Worm (Caenorhabditis elegans) whole organism, L2 larva: Measurements from ENCODE around the gene T28D9.4.

Experiments
- ZK546.5 ChIP-seq: sonication (generic microtip); optimal IDR thresholded peaks from 2 replicates; lab custom pipeline; 2017; ENCODE audit warnings: missing biosample characterization, missing genetic modification characterization
- aly-2 ChIP-seq: fragments of 150-350 bp; optimal IDR thresholded peaks from 2 replicates; lab custom pipeline; 2014; ENCODE audit warnings: missing biosample characterization, missing genetic modification characterization
- ama-1 ChIP-seq: fragments of 150-350 bp; optimal IDR thresholded peaks from 2 replicates; lab custom pipeline; 2018; ENCODE audit warnings: inconsistent platforms
- ceh-16 ChIP-seq: fragments of 150-350 bp; optimal IDR thresholded peaks from 2 replicates; lab custom pipeline; 2014; ENCODE audit warnings: missing biosample characterization, missing genetic modification characterization
- ceh-82 ChIP-seq: fragments of 150-350 bp; optimal IDR thresholded peaks from 2 replicates; lab custom pipeline; 2014; ENCODE audit warnings: missing biosample characterization, missing genetic modification characterization
- egl-27 ChIP-seq: sonication (generic microtip); optimal IDR thresholded peaks from 3 replicates; lab custom pipeline; 2017; ENCODE audit warnings: missing biosample characterization, missing genetic modification reagents, missing genetic modification characterization
- fos-1 ChIP-seq: fragments of 150-350 bp; optimal IDR thresholded peaks from 2 replicates; lab custom pipeline; 2014; ENCODE audit warnings: missing biosample characterization, missing genetic modification characterization
- gmeb-1 ChIP-seq: fragments of 150-350 bp; optimal IDR thresholded peaks from 2 replicates; lab custom pipeline; 2014; ENCODE audit warnings: missing biosample characterization, missing genetic modification characterization
- lin-11 ChIP-seq: fragments of 150-350 bp; sonication (generic microtip); optimal IDR thresholded peaks from 2 replicates; lab custom pipeline; 2014; ENCODE audit warnings: missing biosample characterization, missing genetic modification characterization, inconsistent platforms, mixed read lengths
- mbf-1 ChIP-seq: sonication (generic microtip); optimal IDR thresholded peaks from 2 replicates; lab custom pipeline; 2017; ENCODE audit warnings: missing biosample characterization, missing genetic modification characterization
- mdl-1 ChIP-seq, 2 experiments: fragments of 150-350 bp in 1 of 2; sonication (generic microtip) in 1 of 2; optimal IDR thresholded peaks; 2 replicates each; lab custom pipeline; 2017; ENCODE audit warnings: missing biosample characterization in 2 of 2, missing genetic modification characterization in 2 of 2
- nhr-10 ChIP-seq: sonication (generic microtip); optimal IDR thresholded peaks from 2 replicates; lab custom pipeline; 2017; ENCODE audit warnings: missing biosample characterization, missing genetic modification characterization
- nhr-23 ChIP-seq: fragments of 150-350 bp; optimal IDR thresholded peaks from 2 replicates; lab custom pipeline; 2014; ENCODE audit warnings: missing biosample characterization, missing genetic modification reagents, missing genetic modification characterization
- nhr-237 ChIP-seq: fragments of 150-350 bp; optimal IDR thresholded peaks from 2 replicates; lab custom pipeline; 2014; ENCODE audit warnings: missing biosample characterization, missing genetic modification characterization
- nhr-6 ChIP-seq: fragments of 150-350 bp; optimal IDR thresholded peaks from 2 replicates; lab custom pipeline; 2014; ENCODE audit warnings: missing biosample characterization, missing genetic modification characterization
- peb-1 ChIP-seq: fragments of 150-350 bp; optimal IDR thresholded peaks from 2 replicates; lab custom pipeline; 2014; ENCODE audit warnings: missing biosample characterization, missing genetic modification characterization
- sem-4 ChIP-seq: fragments of 150-350 bp; optimal IDR thresholded peaks from 2 replicates; lab custom pipeline; 2014; ENCODE audit warnings: missing biosample characterization, missing genetic modification reagents, missing genetic modification characterization
- unc-55 ChIP-seq: fragments of 150-350 bp; sonication (generic microtip); optimal IDR thresholded peaks from 3 replicates; lab custom pipeline; 2014; ENCODE audit warnings: missing biosample characterization, missing genetic modification reagents, missing genetic modification characterization
- unc-62 ChIP-seq: fragments of 150-350 bp; optimal IDR thresholded peaks from 2 replicates; lab custom pipeline; 2014; ENCODE audit warnings: missing biosample characterization, missing genetic modification reagents, missing genetic modification characterization
- ztf-1 ChIP-seq: fragments of 200-800 bp; sonication (Bioruptor generic); conservative IDR thresholded peaks from 2 replicates; pipeline ENCODE4 v1.3.6; 2022; ENCODE audit warnings: missing genetic modification characterization, missing compliant biosample characterization

Gene T28D9.4

ce11 chrII:6526136-6526684, 49.5 kb downstream of the T28D9.4 start:
- TF ChIP-seq unc-62 (GFP tag; lab: Kevin White, UChicago) (no peak), gmeb-1 (tag; lab: Kevin White, UChicago) (no peak), peb-1 (no peak), nhr-23 (tag; lab: Kevin White, UChicago) (no peak), ceh-82 (tag; lab: Kevin White, UChicago) (no peak), mdl-1 (tag; optimal IDR thresholded peaks at IDR 0.05; lab: Kevin White, UChicago) (no peak), nhr-10 (tag; lab: Kevin White, UChicago) (no peak), unc-55 (GFP tag; lab: Kevin White, UChicago) (no peak), aly-2 (tag; lab: Kevin White, UChicago) (no peak), nhr-6 (tag; lab: Kevin White, UChicago) (no peak), sem-4 (no peak), lin-11 (no peak), ama-1 (lab: Kevin White, UChicago) (no peak), mbf-1 (tag; lab: Kevin White, UChicago) (no peak), fos-1 (tag; lab: Kevin White, UChicago) (no peak), nhr-237 (tag; lab: Kevin White, UChicago) (no peak), egl-27 (tag; lab: Kevin White, UChicago) (no peak), ZK546.5 (tag; lab: Kevin White, UChicago) (no peak), ceh-16 (tag; lab: Kevin White, UChicago) (no peak), ztf-1 (no peak)
